Worm (Caenorhabditis elegans): ENCODE results near the gene cyn-2.

cyn-2 gene

DNA sequence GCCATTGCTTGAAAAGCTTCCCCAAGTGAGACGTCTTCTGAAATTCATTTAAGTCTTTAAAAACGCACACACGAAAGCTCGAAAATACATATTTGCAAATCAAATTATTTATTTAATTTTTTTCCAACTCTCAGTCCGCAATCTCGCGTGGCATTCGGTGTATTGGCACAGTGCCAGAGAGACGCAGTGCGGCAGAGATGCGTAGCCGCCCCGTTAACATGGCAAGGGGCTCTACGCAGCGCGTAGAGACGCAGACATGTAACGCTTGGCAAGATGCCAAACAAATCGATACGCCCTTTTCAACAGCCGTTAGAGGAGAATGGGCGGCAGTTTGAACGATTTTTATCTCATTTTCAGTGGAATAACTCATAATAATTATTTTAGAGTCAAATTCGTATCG, 48.9 kb upstream of the cyn-2 start, which contains the start of the genes drr-2 and set-16 (continued):
- peak; percentile 98 for TF ChIP-seq chd-7 (tag; optimal IDR thresholded peaks at IDR 0.05)
- peak; percentile 91 for TF ChIP-seq hrde-1 (tag; optimal IDR thresholded peaks at IDR 0.05; ENCODE audit: borderline replicate concordance)
- peak; percentile 99 for TF ChIP-seq Y95B8A.8 (GFP tag; IDR thresholded peaks at IDR 0.05)
- TF ChIP-seq tlf-1 (GFP tag; optimal IDR thresholded peaks at IDR 0.05): peak; percentile 100
- peak; percentile 94 for TF ChIP-seq madf-10 (tag; optimal IDR thresholded peaks at IDR 0.05)
- TF ChIP-seq rcor-1 (GFP tag; IDR thresholded peaks at IDR 0.05): peak; percentile 99
- peak; percentile 97 for TF ChIP-seq madf-6 (GFP tag; IDR thresholded peaks at IDR 0.05)
- peak; percentile 95 for TF ChIP-seq hsf-1 (GFP tag; IDR thresholded peaks at IDR 0.05)
- TF ChIP-seq lsl-1 (GFP tag; optimal IDR thresholded peaks at IDR 0.05): peak; percentile 94
- TF ChIP-seq bed-1 (GFP tag; IDR thresholded peaks at IDR 0.05): peak; percentile 70; the same call in 1 of the 2 replicates
- TF ChIP-seq B0261.1 (tag; optimal IDR thresholded peaks at IDR 0.05): peak; percentile 30
- TF ChIP-seq hlh-12 (tag; optimal IDR thresholded peaks at IDR 0.05): no peak
- peak; percentile 97 for TF ChIP-seq let-526 (GFP tag; IDR thresholded peaks at IDR 0.05)
- TF ChIP-seq nhr-80 (tag; optimal IDR thresholded peaks at IDR 0.05): peak; percentile 85
- peak; percentile 58 for TF ChIP-seq F10E7.11 (tag; optimal IDR thresholded peaks at IDR 0.05)
- peak; percentile 97 for TF ChIP-seq egl-44 (GFP tag; IDR thresholded peaks at IDR 0.05)
- peak; percentile 98 for TF ChIP-seq pha-4 (tag; optimal IDR thresholded peaks at IDR 0.05)
- peak; percentile 81 for TF ChIP-seq F52B5.7 (tag; optimal IDR thresholded peaks at IDR 0.05)
- TF ChIP-seq ceh-100 (GFP tag; IDR thresholded peaks at IDR 0.05): peak; percentile 90
- TF ChIP-seq F37B4.10 (GFP tag; IDR thresholded peaks at IDR 0.05): peak; percentile 96; the same call in 1 of the 2 replicates
- TF ChIP-seq ztf-22 (GFP tag; optimal IDR thresholded peaks at IDR 0.05): peak; percentile 94
- TF ChIP-seq dox-1 (GFP tag; IDR thresholded peaks at IDR 0.05): peak; percentile 100
- TF ChIP-seq ets-4 (GFP tag; optimal IDR thresholded peaks at IDR 0.05): peak; percentile 97
- TF ChIP-seq egl-18 (GFP tag; IDR thresholded peaks at IDR 0.05): peak; percentile 93
- TF ChIP-seq him-1 (tag; optimal IDR thresholded peaks at IDR 0.05): peak; percentile 56
- peak; percentile 100 for TF ChIP-seq hmg-1.2 (GFP tag; IDR thresholded peaks at IDR 0.05)
- TF ChIP-seq B0019.2 (GFP tag; conservative IDR thresholded peaks at IDR 0.05): peak; percentile 94
- TF ChIP-seq ztf-3 (GFP tag; optimal IDR thresholded peaks at IDR 0.05): peak; percentile 92
- peak; percentile 80 for TF ChIP-seq akir-1 (GFP tag; optimal IDR thresholded peaks at IDR 0.05)
- TF ChIP-seq bed-2 (GFP tag; IDR thresholded peaks at IDR 0.05): peak; percentile 80; the same call in 1 of the 2 replicates
- TF ChIP-seq ztf-26 (tag; optimal IDR thresholded peaks at IDR 0.05): peak; percentile 99
- peak; percentile 71 for TF ChIP-seq egrh-3 (GFP tag; IDR thresholded peaks at IDR 0.05)
- TF ChIP-seq F39B2.1 (GFP tag; IDR thresholded peaks at IDR 0.05): peak; percentile 79; the same call in 1 of the 2 replicates
- TF ChIP-seq madf-8 (GFP tag; conservative IDR thresholded peaks at IDR 0.05): peak; percentile 88
- TF ChIP-seq attf-3 (GFP tag; conservative IDR thresholded peaks at IDR 0.05): peak; percentile 78
- peak; percentile 90 for TF ChIP-seq dpff-1 (tag; optimal IDR thresholded peaks at IDR 0.05)
- TF ChIP-seq ccch-3 (GFP tag; optimal IDR thresholded peaks at IDR 0.05): no peak
- TF ChIP-seq ceh-91 (GFP tag; IDR thresholded peaks at IDR 0.05): peak; percentile 98
- peak; percentile 80 for TF ChIP-seq cebp-1 (GFP tag; IDR thresholded peaks at IDR 0.05)
- peak; percentile 97 for TF ChIP-seq cebp-1 (tag; optimal IDR thresholded peaks at IDR 0.05)
- TF ChIP-seq snpc-4 (GFP tag; optimal IDR thresholded peaks at IDR 0.05): peak; percentile 63
- TF ChIP-seq snpc-4 (tag; optimal IDR thresholded peaks at IDR 0.05): peak; percentile 83 to 94 (median 86)
- TF ChIP-seq die-1 (tag; optimal IDR thresholded peaks at IDR 0.05): peak; percentile 81
- TF ChIP-seq repo-1 (tag; optimal IDR thresholded peaks at IDR 0.05): peak; percentile 99
- TF ChIP-seq unc-130 (GFP tag; optimal IDR thresholded peaks at IDR 0.05): peak; percentile 96
- no peak for TF ChIP-seq hlh-26 (GFP tag; conservative IDR thresholded peaks at IDR 0.05)
- TF ChIP-seq nfya-2 (GFP tag; IDR thresholded peaks at IDR 0.05): peak; percentile 91; the same call in 1 of the 2 replicates
- TF ChIP-seq mcd-1 (GFP tag; IDR thresholded peaks at IDR 0.05): peak; percentile 98
- peak; percentile 99 for TF ChIP-seq K12H6.12 (tag; optimal IDR thresholded peaks at IDR 0.05)
- no peak for TF ChIP-seq mxl-1 (tag; optimal IDR thresholded peaks at IDR 0.05)
